Fruit fly (Drosophila melanogaster) whole organism, embryonic: ENCODE results near the gene dpr20.

Source experiments
- Abd-B ChIP-seq: fragments of 200-800 bp; sonication (Bioruptor generic); optimal IDR thresholded peaks from 2 replicates; lab custom pipeline; 2018; ENCODE audit warnings: missing biosample characterization, mild to moderate bottlenecking, missing genetic modification characterization, moderate library complexity
- Blimp-1 ChIP-seq: fragments of 200-800 bp; sonication (Bioruptor generic); optimal IDR thresholded peaks from 3 replicates; lab custom pipeline; 2018; ENCODE audit warnings: missing biosample characterization, missing genetic modification characterization, mild to moderate bottlenecking, moderate library complexity, missing genetic modification reagents
- CG10147 ChIP-seq: fragments of 200-800 bp; sonication (Bioruptor generic); optimal IDR thresholded peaks from 2 replicates; lab custom pipeline; 2019; ENCODE audit warnings: missing biosample characterization, mild to moderate bottlenecking, missing genetic modification characterization, moderate library complexity
- CG10431 ChIP-seq: fragments of 200-800 bp; sonication (Bioruptor generic); optimal IDR thresholded peaks from 3 replicates; lab custom pipeline; 2018; ENCODE audit warnings: missing biosample characterization, mild to moderate bottlenecking, missing genetic modification characterization
- CG11247 ChIP-seq: fragments of 200-800 bp; sonication (Bioruptor generic); IDR thresholded peaks from 2 replicates; pipeline ENCODE4 v1.3.6; 2022; ENCODE audit warnings: missing biosample characterization, missing genetic modification characterization
- CG11504 ChIP-seq: fragments of 200-800 bp; sonication (Bioruptor generic); optimal IDR thresholded peaks from 3 replicates; lab custom pipeline; 2019; ENCODE audit warnings: missing biosample characterization, mild to moderate bottlenecking, missing genetic modification characterization, moderate library complexity
- CG12071 ChIP-seq: fragments of 200-800 bp; sonication (Bioruptor generic); optimal IDR thresholded peaks from 3 replicates; lab custom pipeline; 2018; ENCODE audit warnings: missing biosample characterization, mild to moderate bottlenecking, missing genetic modification characterization
- CG14667 ChIP-seq: fragments of 200-800 bp; sonication (Bioruptor generic); IDR thresholded peaks from 2 replicates; pipeline ENCODE4 v1.3.6; 2022; ENCODE audit warnings: missing biosample characterization, missing genetic modification characterization
- CG14710 ChIP-seq: fragments of 200-800 bp; sonication (Bioruptor generic); optimal IDR thresholded peaks from 3 replicates; lab custom pipeline; 2019; ENCODE audit warnings: missing biosample characterization, mild to moderate bottlenecking, missing genetic modification characterization, moderate library complexity
- CG14965 ChIP-seq: fragments of 200-800 bp; sonication (Bioruptor generic); optimal IDR thresholded peaks from 2 replicates; lab custom pipeline; 2016; ENCODE audit warnings: missing biosample characterization, missing genetic modification characterization, borderline replicate concordance
- CG15073 ChIP-seq: fragments of 200-800 bp; sonication (Bioruptor generic); optimal IDR thresholded peaks from 2 replicates; lab custom pipeline; 2016; ENCODE audit warnings: missing biosample characterization, missing genetic modification characterization
- CG15514 ChIP-seq: fragments of 200-800 bp; sonication (Bioruptor generic); optimal IDR thresholded peaks from 3 replicates; lab custom pipeline; 2017; ENCODE audit warnings: missing biosample characterization, missing genetic modification characterization, mild to moderate bottlenecking, moderate library complexity, missing genetic modification reagents
- CG16779 ChIP-seq: fragments of 200-800 bp; sonication (Bioruptor generic); IDR thresholded peaks from 2 replicates; pipeline ENCODE4 v1.3.6; 2022; ENCODE audit warnings: missing biosample characterization, missing genetic modification characterization
- CG17612 ChIP-seq: fragments of 200-800 bp; sonication (Bioruptor generic); IDR thresholded peaks from 2 replicates; pipeline ENCODE4 v1.3.6; 2022; ENCODE audit warnings: missing biosample characterization, missing genetic modification characterization
- CG30403 ChIP-seq: fragments of 200-800 bp; sonication (Bioruptor generic); optimal IDR thresholded peaks from 3 replicates; lab custom pipeline; 2016; ENCODE audit warnings: missing biosample characterization, missing genetic modification characterization
- CG31224 ChIP-seq: fragments of 200-800 bp; sonication (Bioruptor generic); IDR thresholded peaks from 2 replicates; pipeline ENCODE4 v1.3.6; 2022; ENCODE audit warnings: missing biosample characterization, missing genetic modification characterization
- CG4854 ChIP-seq: fragments of 200-800 bp; sonication (Bioruptor generic); optimal IDR thresholded peaks from 2 replicates; lab custom pipeline; 2016; ENCODE audit warnings: missing biosample characterization, missing genetic modification characterization, inconsistent platforms
- CG6854 ChIP-seq: fragments of 200-800 bp; sonication (Bioruptor generic); optimal IDR thresholded peaks from 3 replicates; lab custom pipeline; 2017; ENCODE audit warnings: missing biosample characterization, mild to moderate bottlenecking, missing genetic modification characterization
- CG7745 ChIP-seq: fragments of 200-800 bp; sonication (Bioruptor generic); optimal IDR thresholded peaks from 2 replicates; lab custom pipeline; 2018; ENCODE audit warnings: missing biosample characterization, mild to moderate bottlenecking, missing genetic modification characterization, moderate library complexity
- CG8359 ChIP-seq: fragments of 200-800 bp; sonication (Bioruptor generic); optimal IDR thresholded peaks from 2 replicates; lab custom pipeline; 2017; ENCODE audit warnings: missing biosample characterization, mild to moderate bottlenecking, missing genetic modification characterization, borderline replicate concordance
- CG8944 ChIP-seq: fragments of 200-800 bp; sonication (Bioruptor generic); optimal IDR thresholded peaks from 3 replicates; lab custom pipeline; 2016; ENCODE audit warnings: missing biosample characterization, missing genetic modification characterization
- CkIIα-i1 ChIP-seq: fragments of 200-800 bp; sonication (Bioruptor generic); IDR thresholded peaks from 2 replicates; pipeline ENCODE4 v1.3.6; 2022; ENCODE audit warnings: missing biosample characterization, missing genetic modification characterization
- Elba2 ChIP-seq: fragments of 200-800 bp; sonication (Bioruptor generic); optimal IDR thresholded peaks from 3 replicates; lab custom pipeline; 2016; ENCODE audit warnings: missing biosample characterization, missing genetic modification characterization
- HLH4C ChIP-seq: fragments of 200-800 bp; sonication (Bioruptor generic); IDR thresholded peaks from 3 replicates; pipeline ENCODE4 v1.3.6; 2022; ENCODE audit warnings: missing biosample characterization, missing genetic modification characterization; ENCODE audit not compliant: partially characterized antibody
- NFAT ChIP-seq: fragments of 200-800 bp; sonication (Bioruptor generic); IDR thresholded peaks from 2 replicates; pipeline ENCODE4 v1.3.6; 2022; ENCODE audit warnings: missing biosample characterization, missing genetic modification characterization
- Neu2 ChIP-seq: fragments of 200-800 bp; sonication (Bioruptor generic); optimal IDR thresholded peaks from 3 replicates; lab custom pipeline; 2016; ENCODE audit warnings: missing biosample characterization, missing genetic modification characterization, borderline replicate concordance
- Sry-β ChIP-seq: fragments of 200-800 bp; sonication (Bioruptor generic); optimal IDR thresholded peaks from 2 replicates; lab custom pipeline; 2018; ENCODE audit warnings: missing biosample characterization, mild to moderate bottlenecking, missing genetic modification characterization, moderate library complexity
- TFAM ChIP-seq: fragments of 200-800 bp; sonication (Bioruptor generic); optimal IDR thresholded peaks from 2 replicates; lab custom pipeline; 2017; ENCODE audit warnings: missing biosample characterization, missing genetic modification characterization, inconsistent platforms
- cg ChIP-seq: fragments of 200-800 bp; sonication (Bioruptor generic); optimal IDR thresholded peaks from 3 replicates; lab custom pipeline; 2019; ENCODE audit warnings: missing biosample characterization, mild to moderate bottlenecking, missing genetic modification characterization, moderate library complexity
- dysf ChIP-seq: fragments of 200-800 bp; sonication (Bioruptor generic); IDR thresholded peaks from 3 replicates; pipeline ENCODE4 v1.3.6; 2022; ENCODE audit warnings: missing biosample characterization, missing genetic modification characterization
- emc ChIP-seq: fragments of 200-800 bp; sonication (Bioruptor generic); optimal IDR thresholded peaks from 2 replicates; lab custom pipeline; 2016; ENCODE audit warnings: missing biosample characterization, missing genetic modification characterization
- fd102C ChIP-seq: fragments of 200-800 bp; sonication (Bioruptor generic); optimal IDR thresholded peaks from 2 replicates; lab custom pipeline; 2018; ENCODE audit warnings: missing biosample characterization, mild to moderate bottlenecking, missing genetic modification characterization, moderate library complexity
- fd96Cb ChIP-seq: fragments of 200-800 bp; sonication (Bioruptor generic); optimal IDR thresholded peaks from 2 replicates; lab custom pipeline; 2018; ENCODE audit warnings: missing biosample characterization, mild to moderate bottlenecking, missing genetic modification characterization, moderate library complexity
- gcm ChIP-seq: fragments of 200-800 bp; sonication (Bioruptor generic); optimal IDR thresholded peaks from 2 replicates; lab custom pipeline; 2019; ENCODE audit warnings: missing biosample characterization, mild to moderate bottlenecking, missing genetic modification characterization, moderate library complexity
- gsb-n ChIP-seq: fragments of 200-800 bp; sonication (Bioruptor generic); optimal IDR thresholded peaks from 3 replicates; lab custom pipeline; 2018; ENCODE audit warnings: missing biosample characterization, mild to moderate bottlenecking, missing genetic modification characterization
- hbn ChIP-seq: fragments of 200-800 bp; sonication (Bioruptor generic); IDR thresholded peaks from 2 replicates; pipeline ENCODE4 v1.3.6; 2022; ENCODE audit warnings: missing biosample characterization, missing genetic modification characterization; ENCODE audit not compliant: partially characterized antibody
- hkb ChIP-seq, 2 experiments: fragments of 200-800 bp in 1 of 2; fragments of >200 bp in 1 of 2; sonication (Bioruptor generic) in 1 of 2; IDR thresholded peaks in 1 of 2; optimal IDR thresholded peaks in 1 of 2; 2 replicates each; pipeline versions ENCODE4 v1.3.6 to Lab custom; 2017 to 2022; ENCODE audit warnings: missing biosample characterization in 1 of 2, missing genetic modification characterization in 1 of 2
- lab ChIP-seq: fragments of 200-800 bp; sonication (Bioruptor generic); optimal IDR thresholded peaks from 3 replicates; lab custom pipeline; 2017; ENCODE audit warnings: missing biosample characterization, missing genetic modification characterization, mild to moderate bottlenecking, moderate library complexity, missing genetic modification reagents
- nerfin-1 ChIP-seq: fragments of 200-800 bp; sonication (Bioruptor generic); optimal IDR thresholded peaks from 3 replicates; lab custom pipeline; 2019; ENCODE audit warnings: missing biosample characterization, mild to moderate bottlenecking, missing genetic modification characterization, moderate library complexity
- pita ChIP-seq: fragments of 200-800 bp; sonication (Bioruptor generic); optimal IDR thresholded peaks from 2 replicates; lab custom pipeline; 2017; ENCODE audit warnings: missing biosample characterization, mild to moderate bottlenecking, missing genetic modification characterization
- pzg ChIP-seq: fragments of 200-800 bp; sonication (Bioruptor generic); optimal IDR thresholded peaks from 3 replicates; lab custom pipeline; 2018; ENCODE audit warnings: missing biosample characterization, mild to moderate bottlenecking, missing genetic modification characterization, moderate library complexity
- rib ChIP-seq: fragments of 200-800 bp; sonication (Bioruptor generic); IDR thresholded peaks from 2 replicates; pipeline ENCODE4 v1.3.6; 2022; ENCODE audit warnings: missing biosample characterization, missing genetic modification characterization
- sc ChIP-seq, 3 experiments: fragments of >200 bp in 2 of 3; fragments of 200-800 bp in 1 of 3; sonication (Bioruptor generic) in 1 of 3; optimal IDR thresholded peaks; 2 replicates in 2 of 3; 3 replicates in 1 of 3; lab custom pipeline; 2017; ENCODE audit warnings: mild to moderate bottlenecking in 1 of 3, missing biosample characterization in 1 of 3, missing genetic modification characterization in 1 of 3, missing genetic modification reagents in 1 of 3
- sd ChIP-seq: fragments of 200-800 bp; sonication (Bioruptor generic); optimal IDR thresholded peaks from 3 replicates; lab custom pipeline; 2018; ENCODE audit warnings: missing biosample characterization, mild to moderate bottlenecking, missing genetic modification characterization, moderate library complexity
- sens ChIP-seq: fragments of 200-800 bp; sonication (Bioruptor generic); peaks from one replicate; lab custom pipeline; 2016; ENCODE audit warnings: missing biosample characterization, missing genetic modification characterization
- sim ChIP-seq: fragments of 200-800 bp; sonication (Bioruptor generic); IDR thresholded peaks from 2 replicates; pipeline ENCODE4 v1.3.6; 2022; ENCODE audit warnings: missing biosample characterization, missing genetic modification characterization
- vnd ChIP-seq: fragments of 200-800 bp; sonication (Bioruptor generic); IDR thresholded peaks from 3 replicates; pipeline ENCODE4 v1.3.6; 2022; ENCODE audit warnings: missing biosample characterization, missing genetic modification characterization; ENCODE audit not compliant: partially characterized antibody

The dpr20 gene

DNA sequence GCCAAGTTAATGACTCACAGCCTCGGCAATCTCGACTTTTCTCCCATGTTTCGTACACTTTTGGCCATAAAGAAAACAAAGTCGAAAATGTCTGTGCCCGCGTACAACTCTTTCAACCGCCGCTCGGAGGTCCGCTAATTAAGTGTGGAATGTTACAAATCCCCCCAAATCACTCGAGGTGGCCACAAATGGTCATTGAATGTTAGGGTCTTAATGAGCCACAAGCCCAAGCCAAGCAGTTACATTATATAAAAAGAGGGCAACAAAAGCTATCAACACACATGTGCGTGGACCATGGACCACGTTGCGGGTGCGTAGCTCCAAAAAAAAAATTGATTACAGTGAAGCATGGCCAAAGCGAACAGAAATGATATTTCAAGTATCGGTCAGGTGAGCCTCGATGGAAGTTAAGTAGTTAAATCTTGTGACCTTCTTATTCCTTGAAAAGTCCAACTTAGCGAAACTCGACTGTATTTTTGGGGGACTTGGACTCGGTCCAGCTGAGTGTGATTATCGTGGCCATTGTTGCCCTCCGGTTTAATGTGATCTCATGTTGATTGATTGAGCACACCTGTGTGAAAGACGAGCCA is 37.7 kb downstream of the dpr20 start (continued):
- peak; percentile 94 for TF ChIP-seq sd
- peak; percentile 66; the same call in 1 of the 2 replicates for TF ChIP-seq CG17612 (GFP tag; lab: Robert Waterston, UW)
- TF ChIP-seq CG10431 (GFP tag; lab: Kevin White, UChicago), result peak; percentile 16
- TF ChIP-seq nerfin-1 (tag; lab: Kevin White, UChicago), result peak; percentile 71
- TF ChIP-seq TFAM (GFP tag; lab: Kevin White, UChicago), result peak; percentile 58
- TF ChIP-seq fd96Cb (tag; lab: Kevin White, UChicago), result peak; percentile 85
- TF ChIP-seq CG30403, result peak; percentile 90
- peak; percentile 69 for TF ChIP-seq CG10147 (GFP tag; lab: Kevin White, UChicago)
- peak; percentile 82 for TF ChIP-seq Blimp-1 (GFP tag; lab: Kevin White, UChicago)
- no peak for TF ChIP-seq pita (GFP tag; lab: Kevin White, UChicago)
- TF ChIP-seq CG6854, result peak; percentile 57
- no peak for TF ChIP-seq CkIIα-i1
- peak; percentile 90 for TF ChIP-seq CG16779 (GFP tag; lab: Robert Waterston, UW)
- TF ChIP-seq fd102C (GFP tag; lab: Kevin White, UChicago), result no peak
- peak; percentile 68 for TF ChIP-seq gcm
- peak; percentile 58 for TF ChIP-seq CG14965 (GFP tag; lab: Kevin White, UChicago)
- TF ChIP-seq lab (GFP tag; lab: Kevin White, UChicago), result peak; percentile 94
- no peak for TF ChIP-seq hkb (optimal IDR thresholded peaks at IDR 0.05; lab: Kevin White, UChicago)
- peak; percentile 95 for TF ChIP-seq hkb (GFP tag; IDR thresholded peaks at IDR 0.05; lab: Robert Waterston, UW)
- no peak for TF ChIP-seq cg
- no peak for TF ChIP-seq Elba2
- peak; percentile 85 for TF ChIP-seq CG14667 (GFP tag; lab: Robert Waterston, UW)
- TF ChIP-seq CG11247 (GFP tag; lab: Robert Waterston, UW), result peak; percentile 91
- peak; percentile 90 for TF ChIP-seq CG11504
- peak; percentile 95 for TF ChIP-seq dysf (GFP tag; lab: Robert Waterston, UW)
- TF ChIP-seq vnd (GFP tag; lab: Robert Waterston, UW), result no peak
- TF ChIP-seq CG8944, result peak; percentile 86
- peak; percentile 73 for TF ChIP-seq gsb-n (tag; lab: Kevin White, UChicago)
- peak; percentile 75 for TF ChIP-seq CG4854
- peak; percentile 58 for TF ChIP-seq CG14710 (tag; lab: Kevin White, UChicago)
- peak; percentile 67 for TF ChIP-seq CG15514 (GFP tag; lab: Kevin White, UChicago)
- TF ChIP-seq CG31224 (GFP tag; lab: Robert Waterston, UW), result peak; percentile 83
- no peak for TF ChIP-seq CG7745 (tag; lab: Kevin White, UChicago)
- TF ChIP-seq CG15073, result peak; percentile 20
- TF ChIP-seq sc (optimal IDR thresholded peaks at IDR 0.05; lab: Kevin White, UChicago), result no peak
- peak; percentile 69 for TF ChIP-seq sc (GFP tag; optimal IDR thresholded peaks at IDR 0.05; lab: Kevin White, UChicago)
- TF ChIP-seq Sry-β, result peak; percentile 14
- no peak for TF ChIP-seq Neu2 (GFP tag; lab: Kevin White, UChicago)
- peak; percentile 57 for TF ChIP-seq CG8359 (GFP tag; lab: Kevin White, UChicago)
- TF ChIP-seq sim, result peak; percentile 83
- TF ChIP-seq CG12071 (GFP tag; lab: Kevin White, UChicago), result peak; percentile 92
- TF ChIP-seq sens (GFP tag; lab: Kevin White, UChicago), result peak; percentile 96
- peak; percentile 73 for TF ChIP-seq emc (GFP tag; lab: Kevin White, UChicago)
- TF ChIP-seq rib, result peak; percentile 88
- no peak for TF ChIP-seq hbn
- no peak for TF ChIP-seq pzg (GFP tag; lab: Kevin White, UChicago)
- peak; percentile 93 for TF ChIP-seq NFAT (GFP tag; lab: Robert Waterston, UW)
- peak; percentile 81 for TF ChIP-seq Abd-B (GFP tag; lab: Kevin White, UChicago)
- TF ChIP-seq HLH4C (GFP tag; lab: Robert Waterston, UW), result no peak
